Worm (Caenorhabditis elegans) whole organism, midembryonic: Measurements from ENCODE around the gene ZK899.3.

ENCODE experiments used
- T22C8.4 ChIP-seq: fragments of 200-800 bp; sonication (Bioruptor generic); IDR thresholded peaks from 2 replicates; pipeline ENCODE4 v1.3.6; 2022; ENCODE audit warnings: missing genetic modification characterization, missing compliant biosample characterization
- cog-1 ChIP-seq: sonication (generic microtip); optimal IDR thresholded peaks from 2 replicates; lab custom pipeline; 2016; ENCODE audit warnings: missing genetic modification characterization, missing compliant biosample characterization
- flt-1 ChIP-seq: fragments of 200-800 bp; sonication (Bioruptor generic); IDR thresholded peaks from 2 replicates; pipeline ENCODE4 v1.3.6; 2022; ENCODE audit warnings: missing genetic modification characterization, missing compliant biosample characterization
- klf-2 ChIP-seq: fragments of 200-800 bp; sonication (Bioruptor generic); conservative IDR thresholded peaks from 2 replicates; pipeline ENCODE4 v1.3.6; 2022; ENCODE audit warnings: missing genetic modification reagents, missing genetic modification characterization, missing compliant biosample characterization
- med-1 ChIP-seq: sonication (generic microtip); optimal IDR thresholded peaks from 2 replicates; lab custom pipeline; 2017; ENCODE audit warnings: missing genetic modification characterization, mild to moderate bottlenecking, missing compliant biosample characterization, antibody characterized with exemption, missing genetic modification reagents; ENCODE audit not compliant: insufficient read depth
- ref-1 ChIP-seq: fragments of 200-800 bp; sonication (Bioruptor generic); conservative IDR thresholded peaks from 2 replicates; pipeline ENCODE4 v1.3.6; 2022; ENCODE audit warnings: missing genetic modification reagents, missing genetic modification characterization, missing compliant biosample characterization
- tab-1 ChIP-seq: fragments of 200-800 bp; sonication (Bioruptor generic); IDR thresholded peaks from 2 replicates; pipeline ENCODE4 v1.3.6; 2022; ENCODE audit warnings: missing genetic modification characterization, missing compliant biosample characterization
- ztf-23 ChIP-seq: fragments of 200-800 bp; sonication (Bioruptor generic); IDR thresholded peaks from 2 replicates; pipeline ENCODE4 v1.3.6; 2022; ENCODE audit warnings: missing genetic modification reagents, missing genetic modification characterization, missing compliant biosample characterization
- ztf-29 ChIP-seq: fragments of 200-800 bp; sonication (Bioruptor generic); IDR thresholded peaks from 2 replicates; pipeline ENCODE4 v1.3.6; 2022; ENCODE audit warnings: missing genetic modification reagents, missing genetic modification characterization, missing compliant biosample characterization

Gene ZK899.3

ce11 chrX:9452483-9453198, at the start of gene ZK899.3:
TSS of gene ZK899.3 (plus strand) at chrX:9453148.
- TF ChIP-seq ztf-23 (GFP tag; lab: Robert Waterston, UW) (no peak), cog-1 (tag; lab: Kevin White, UChicago) (no peak), ref-1 (no peak), med-1 (GFP tag; lab: Kevin White, UChicago) (no peak), klf-2 (GFP tag; lab: Robert Waterston, UW) (no peak), tab-1 (no peak), ztf-29 (GFP tag; lab: Robert Waterston, UW) (no peak), T22C8.4 (no peak), flt-1 (GFP tag; lab: Robert Waterston, UW) (no peak)

ce11 chrX:9403622-9404255, 49.2 kb upstream of the ZK899.3 start:
- no peak for TF ChIP-seq med-1 (GFP tag; lab: Kevin White, UChicago)
- TF ChIP-seq klf-2 (GFP tag; lab: Robert Waterston, UW) = no peak
- TF ChIP-seq T22C8.4 = no peak
- TF ChIP-seq tab-1 = no peak
- TF ChIP-seq ref-1 = no peak
- TF ChIP-seq ztf-23 (GFP tag; lab: Robert Waterston, UW) = no peak
- TF ChIP-seq flt-1 (GFP tag; lab: Robert Waterston, UW) = no peak
- no peak for TF ChIP-seq ztf-29 (GFP tag; lab: Robert Waterston, UW)
- no peak for TF ChIP-seq cog-1 (tag; lab: Kevin White, UChicago)

ce11 chrX:9405922-9406321, 47.0 kb upstream of the ZK899.3 start:
- TF ChIP-seq klf-2 (GFP tag; lab: Robert Waterston, UW) (no peak), flt-1 (GFP tag; lab: Robert Waterston, UW) (no peak), T22C8.4 (no peak), med-1 (GFP tag; lab: Kevin White, UChicago) (no peak), ztf-23 (GFP tag; lab: Robert Waterston, UW) (no peak), cog-1 (tag; lab: Kevin White, UChicago) (no peak), ztf-29 (GFP tag; lab: Robert Waterston, UW) (no peak), ref-1 (no peak), tab-1 (no peak)

ce11 chrX:9409114-9409513, 43.8 kb upstream of the ZK899.3 start:
- no peak for TF ChIP-seq T22C8.4
- no peak for TF ChIP-seq ref-1
- no peak for TF ChIP-seq klf-2 (GFP tag; lab: Robert Waterston, UW)
- TF ChIP-seq tab-1 = no peak
- TF ChIP-seq ztf-29 (GFP tag; lab: Robert Waterston, UW) = no peak
- no peak for TF ChIP-seq flt-1 (GFP tag; lab: Robert Waterston, UW)
- TF ChIP-seq med-1 (GFP tag; lab: Kevin White, UChicago) = no peak
- no peak for TF ChIP-seq cog-1 (tag; lab: Kevin White, UChicago)

ce11 chrX:9410747-9411146, 42.2 kb upstream of the ZK899.3 start:
- TF ChIP-seq ztf-23 (GFP tag; lab: Robert Waterston, UW) = no peak
- no peak for TF ChIP-seq klf-2 (GFP tag; lab: Robert Waterston, UW)
- TF ChIP-seq tab-1 = no peak
- no peak for TF ChIP-seq ref-1
- no peak for TF ChIP-seq T22C8.4
- no peak for TF ChIP-seq flt-1 (GFP tag; lab: Robert Waterston, UW)
- no peak for TF ChIP-seq med-1 (GFP tag; lab: Kevin White, UChicago)
- no peak for TF ChIP-seq ztf-29 (GFP tag; lab: Robert Waterston, UW)
- TF ChIP-seq cog-1 (tag; lab: Kevin White, UChicago) = no peak

ce11 chrX:9411675-9412074, 41.3 kb upstream of the ZK899.3 start:
- TF ChIP-seq T22C8.4 (no peak), klf-2 (GFP tag; lab: Robert Waterston, UW) (no peak), ztf-23 (GFP tag; lab: Robert Waterston, UW) (no peak), med-1 (GFP tag; lab: Kevin White, UChicago) (no peak), cog-1 (tag; lab: Kevin White, UChicago) (no peak), tab-1 (no peak), flt-1 (GFP tag; lab: Robert Waterston, UW) (no peak), ref-1 (no peak), ztf-29 (GFP tag; lab: Robert Waterston, UW) (no peak)

ce11 chrX:9417326-9417725, 35.6 kb upstream of the ZK899.3 start:
- no peak for TF ChIP-seq ztf-23 (GFP tag; lab: Robert Waterston, UW)

ce11 chrX:9417948-9418347, 35.0 kb upstream of the ZK899.3 start:
- no peak for TF ChIP-seq klf-2 (GFP tag; lab: Robert Waterston, UW)
- TF ChIP-seq cog-1 (tag; lab: Kevin White, UChicago) = no peak
- TF ChIP-seq ztf-23 (GFP tag; lab: Robert Waterston, UW) = no peak
- no peak for TF ChIP-seq med-1 (GFP tag; lab: Kevin White, UChicago)
- TF ChIP-seq T22C8.4 = no peak
- TF ChIP-seq flt-1 (GFP tag; lab: Robert Waterston, UW) = no peak
- TF ChIP-seq tab-1 = no peak
- no peak for TF ChIP-seq ref-1
- no peak for TF ChIP-seq ztf-29 (GFP tag; lab: Robert Waterston, UW)

ce11 chrX:9428059-9428458, 24.9 kb upstream of the ZK899.3 start, which contains the start of gene B0272.4:
TSS of gene B0272.4 (plus strand) at chrX:9428431.
- TF ChIP-seq tab-1 (no peak), T22C8.4 (no peak), cog-1 (tag; lab: Kevin White, UChicago) (no peak), flt-1 (GFP tag; lab: Robert Waterston, UW) (no peak), ztf-29 (GFP tag; lab: Robert Waterston, UW) (no peak), med-1 (GFP tag; lab: Kevin White, UChicago) (no peak), ref-1 (no peak), ztf-23 (GFP tag; lab: Robert Waterston, UW) (no peak), klf-2 (GFP tag; lab: Robert Waterston, UW) (no peak)
